Fruit fly (Drosophila melanogaster) whole organism, wandering third instar larva: ENCODE data around the gene CRAT.

Source experiments
- GATAd ChIP-seq: sonication (Bioruptor generic); optimal IDR thresholded peaks from 2 replicates; lab custom pipeline; 2016; ENCODE audit warnings: missing biosample characterization, missing genetic modification characterization
- HLH106 ChIP-seq: fragments of 200-800 bp; optimal IDR thresholded peaks from 3 replicates; lab custom pipeline; 2019; ENCODE audit warnings: missing biosample characterization, mild to moderate bottlenecking, missing genetic modification characterization, moderate library complexity
- Hnf4 ChIP-seq: fragments of 200-800 bp; sonication (Bioruptor generic); optimal IDR thresholded peaks from 2 replicates; lab custom pipeline; 2016; ENCODE audit warnings: missing biosample characterization, mild to moderate bottlenecking, missing genetic modification characterization
- OdsH ChIP-seq: fragments of 200-800 bp; sonication (Bioruptor generic); optimal IDR thresholded peaks from 2 replicates; lab custom pipeline; 2016; ENCODE audit warnings: missing biosample characterization, mild to moderate bottlenecking, missing genetic modification characterization
- br ChIP-seq: fragments of 200-800 bp; sonication (Bioruptor generic); optimal IDR thresholded peaks from 2 replicates; lab custom pipeline; 2016; ENCODE audit warnings: missing biosample characterization, missing genetic modification characterization
- brk ChIP-seq: fragments of 200-800 bp; sonication (Bioruptor generic); optimal IDR thresholded peaks from 2 replicates; lab custom pipeline; 2016; ENCODE audit warnings: missing biosample characterization, mild to moderate bottlenecking, missing genetic modification characterization
- h ChIP-seq: fragments of 200-800 bp; sonication (Bioruptor generic); optimal IDR thresholded peaks from 3 replicates; lab custom pipeline; 2016; ENCODE audit warnings: missing biosample characterization, mild to moderate bottlenecking, missing genetic modification characterization
- sage ChIP-seq: fragments of 200-800 bp; sonication (Bioruptor generic); optimal IDR thresholded peaks from 2 replicates; lab custom pipeline; 2016; ENCODE audit warnings: missing biosample characterization, mild to moderate bottlenecking, missing genetic modification characterization
- usp ChIP-seq: fragments of >200 bp; optimal IDR thresholded peaks from 2 replicates; lab custom pipeline; 2017; ENCODE audit warnings: missing biosample characterization, missing genetic modification characterization

dm6 chr3R:6329774-6330298, 46.0 kb downstream of the CRAT start, which contains the start of gene Osi18:
- TF ChIP-seq sage (no peak), h (GFP tag; lab: Kevin White, UChicago) (no peak), usp (no peak), brk (GFP tag; lab: Kevin White, UChicago) (no peak), br (no peak), Hnf4 (GFP tag; lab: Kevin White, UChicago) (no peak), GATAd (GFP tag; lab: Kevin White, UChicago) (no peak), OdsH (no peak), HLH106 (tag; lab: Kevin White, UChicago) (no peak)
